Fruit fly (Drosophila melanogaster): ENCODE measurements around the gene CG4270.

- TF ChIP-seq Gug (GFP tag; IDR thresholded peaks at IDR 0.05): no peak
- TF ChIP-seq Hr4 (GFP tag; optimal IDR thresholded peaks at IDR 0.05): no peak
These were observed 24.0 kb upstream of the CG4270 start, which contains the start of gene Tengl2 for dm6 chr2L:2239284-2239683.

All from whole organism, prepupa.